Worm (Caenorhabditis elegans) whole organism, mixed stage, embryonic: ENCODE data around the gene gcy-6.
A peak's percentile ranks its signal among the peaks of the same experiment; 100 is the strongest.

Experiments used
- M03D4.4 ChIP-seq: sonication (generic microtip); optimal IDR thresholded peaks from 2 replicates; lab custom pipeline; 2017; ENCODE audit warnings: mild to moderate bottlenecking, missing genetic modification characterization, missing compliant biosample characterization
- blmp-1 ChIP-seq: fragments of 150-350 bp; optimal IDR thresholded peaks from 2 replicates; lab custom pipeline; 2014; ENCODE audit warnings: missing biosample characterization, missing genetic modification characterization
- ceh-39 ChIP-seq: fragments of 150-350 bp; optimal IDR thresholded peaks from 2 replicates; lab custom pipeline; 2014; ENCODE audit warnings: missing biosample characterization, missing genetic modification characterization
- ceh-43 ChIP-seq: fragments of 200-800 bp; sonication (Bioruptor generic); optimal IDR thresholded peaks from 2 replicates; lab custom pipeline; 2018; ENCODE audit warnings: mild to moderate bottlenecking, missing genetic modification characterization, moderate library complexity, missing compliant biosample characterization
- ceh-83 ChIP-seq: fragments of 200-800 bp; sonication (Bioruptor generic); optimal IDR thresholded peaks from 2 replicates; lab custom pipeline; 2018; ENCODE audit warnings: mild to moderate bottlenecking, missing genetic modification characterization, missing compliant biosample characterization
- ces-1 ChIP-seq: fragments of 150-350 bp; optimal IDR thresholded peaks from 2 replicates; lab custom pipeline; 2014; ENCODE audit warnings: missing biosample characterization, missing genetic modification reagents, missing genetic modification characterization
- cnd-1 ChIP-seq: fragments of 200-800 bp; sonication (Bioruptor generic); optimal IDR thresholded peaks from 2 replicates; lab custom pipeline; 2018; ENCODE audit warnings: mild to moderate bottlenecking, missing genetic modification characterization, missing compliant biosample characterization
- drap-1 ChIP-seq: fragments of 200-800 bp; sonication (Bioruptor generic); optimal IDR thresholded peaks from 3 replicates; lab custom pipeline; 2018; ENCODE audit warnings: mild to moderate bottlenecking, missing genetic modification characterization, missing compliant biosample characterization
- elt-1 ChIP-seq: sonication (generic microtip); optimal IDR thresholded peaks from 2 replicates; lab custom pipeline; 2017; ENCODE audit warnings: missing genetic modification characterization, mild to moderate bottlenecking, missing compliant biosample characterization, antibody characterized with exemption, moderate library complexity, borderline replicate concordance; ENCODE audit not compliant: insufficient read depth
- elt-3 ChIP-seq: fragments of 150-350 bp; optimal IDR thresholded peaks from 2 replicates; lab custom pipeline; 2014; ENCODE audit warnings: missing biosample characterization, missing genetic modification characterization
- ham-2 ChIP-seq: fragments of 200-800 bp; sonication (Bioruptor generic); optimal IDR thresholded peaks from 2 replicates; lab custom pipeline; 2018; ENCODE audit warnings: mild to moderate bottlenecking, missing genetic modification characterization, missing compliant biosample characterization
- hlh-1 ChIP-seq: fragments of 150-350 bp; optimal IDR thresholded peaks from 2 replicates; lab custom pipeline; 2014; ENCODE audit warnings: missing biosample characterization, missing genetic modification reagents, missing genetic modification characterization
- lin-13 ChIP-seq: fragments of 150-350 bp; optimal IDR thresholded peaks from 2 replicates; lab custom pipeline; 2014; ENCODE audit warnings: missing biosample characterization, missing genetic modification characterization
- lin-32 ChIP-seq: fragments of 200-800 bp; sonication (Bioruptor generic); optimal IDR thresholded peaks from 2 replicates; lab custom pipeline; 2018; ENCODE audit warnings: mild to moderate bottlenecking, missing genetic modification characterization, missing compliant biosample characterization
- lsy-2 ChIP-seq: fragments of 150-350 bp; optimal IDR thresholded peaks from 2 replicates; lab custom pipeline; 2014; ENCODE audit warnings: missing biosample characterization, missing genetic modification characterization
- mab-5 ChIP-seq: fragments of 150-350 bp; optimal IDR thresholded peaks from 2 replicates; lab custom pipeline; 2014; ENCODE audit warnings: missing biosample characterization, missing genetic modification characterization
- mep-1 ChIP-seq: fragments of 150-350 bp; optimal IDR thresholded peaks from 2 replicates; lab custom pipeline; 2017; ENCODE audit warnings: missing biosample characterization, missing genetic modification reagents, missing genetic modification characterization, inconsistent platforms
- mls-2 ChIP-seq: sonication (generic microtip); optimal IDR thresholded peaks from 2 replicates; lab custom pipeline; 2016; ENCODE audit warnings: mild to moderate bottlenecking, missing genetic modification characterization, moderate library complexity, missing compliant biosample characterization
- nhr-12 ChIP-seq: fragments of 150-350 bp; optimal IDR thresholded peaks from 2 replicates; lab custom pipeline; 2014; ENCODE audit warnings: missing biosample characterization, missing genetic modification characterization
- nhr-2 ChIP-seq: fragments of 150-350 bp; optimal IDR thresholded peaks from 2 replicates; lab custom pipeline; 2014; ENCODE audit warnings: missing biosample characterization, missing genetic modification characterization
- nhr-237 ChIP-seq: fragments of 150-350 bp; optimal IDR thresholded peaks from 2 replicates; lab custom pipeline; 2014; ENCODE audit warnings: missing biosample characterization, missing genetic modification characterization
- pha-4 ChIP-seq: fragments of 150-350 bp; optimal IDR thresholded peaks from 2 replicates; lab custom pipeline; 2018; ENCODE audit warnings: missing biosample characterization, missing genetic modification reagents, missing genetic modification characterization
- snpc-4 ChIP-seq: fragments of 150-350 bp; optimal IDR thresholded peaks from 2 replicates; lab custom pipeline; 2014; ENCODE audit warnings: missing biosample characterization, missing genetic modification characterization
- sptf-1 ChIP-seq: sonication (generic microtip); optimal IDR thresholded peaks from 2 replicates; lab custom pipeline; 2017; ENCODE audit warnings: mild to moderate bottlenecking, missing genetic modification characterization, moderate library complexity, missing compliant biosample characterization
- tbx-8 ChIP-seq: fragments of 200-800 bp; sonication (Bioruptor generic); optimal IDR thresholded peaks from 2 replicates; lab custom pipeline; 2018; ENCODE audit warnings: mild to moderate bottlenecking, missing genetic modification characterization, moderate library complexity, missing compliant biosample characterization
- unc-39 ChIP-seq: fragments of 150-350 bp; optimal IDR thresholded peaks from 2 replicates; lab custom pipeline; 2014; ENCODE audit warnings: missing biosample characterization, missing genetic modification characterization
- zip-8 ChIP-seq: fragments of 150-350 bp; optimal IDR thresholded peaks from 2 replicates; lab custom pipeline; 2014; ENCODE audit warnings: missing biosample characterization, missing genetic modification characterization
- ztf-11 ChIP-seq: fragments of 150-350 bp; optimal IDR thresholded peaks from 2 replicates; lab custom pipeline; 2014; ENCODE audit warnings: missing biosample characterization, missing genetic modification characterization

gcy-6 gene

DNA sequence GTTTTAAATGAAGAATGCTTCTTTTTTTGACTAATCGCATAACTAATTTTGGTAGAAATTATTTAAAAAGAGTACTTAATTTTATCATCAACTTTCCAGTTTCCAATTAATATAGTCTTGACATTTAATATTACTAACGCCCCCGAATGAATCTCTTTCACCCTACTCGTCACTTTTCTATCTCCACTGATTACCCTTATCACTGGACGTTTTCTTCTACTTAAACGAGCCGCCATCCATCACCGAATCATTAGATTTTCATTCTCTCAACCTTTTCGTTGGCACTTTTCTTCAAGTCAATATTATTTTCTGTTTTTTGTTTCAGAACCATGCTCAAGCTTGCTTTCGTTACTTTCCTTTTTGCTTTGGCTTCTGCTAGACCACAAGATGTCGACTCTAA, 36.3 kb downstream of the gcy-6 start, which contains the start of gene lys-1:
TSS of gene lys-1 (plus strand) at position 326 of the 400 bp plus-strand sequence.
- TF ChIP-seq hlh-1 (tag; lab: Kevin White, UChicago), result no peak
- no peak for TF ChIP-seq drap-1 (GFP tag; lab: Kevin White, UChicago)
- TF ChIP-seq sptf-1, result no peak

DNA sequence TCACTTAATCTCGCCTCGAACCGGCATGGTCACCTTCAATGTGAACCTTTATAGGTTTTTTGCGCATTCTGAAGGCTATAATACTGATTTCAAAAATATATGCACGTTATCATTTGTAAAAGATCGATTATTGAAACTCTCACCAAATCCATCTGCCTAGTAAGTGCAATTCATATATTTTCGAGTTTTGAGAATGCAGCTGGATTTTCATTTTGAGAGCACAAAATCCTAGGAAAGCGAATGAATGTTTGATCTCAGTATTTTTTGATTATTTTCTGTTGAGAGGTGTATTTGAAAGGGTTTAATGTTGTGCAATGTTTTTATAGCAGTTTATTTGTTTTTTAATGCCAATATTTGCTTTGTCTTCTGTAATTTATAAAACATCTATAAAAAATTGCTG, 37.8 kb downstream of the gcy-6 start:
- no peak for TF ChIP-seq M03D4.4 (tag; lab: Kevin White, UChicago)
- TF ChIP-seq lin-13 (tag; lab: Kevin White, UChicago), result no peak
- TF ChIP-seq mls-2 (tag; lab: Kevin White, UChicago), result no peak
- no peak for TF ChIP-seq tbx-8
- TF ChIP-seq zip-8 (tag; lab: Kevin White, UChicago), result no peak
- TF ChIP-seq cnd-1 (tag; lab: Kevin White, UChicago), result no peak
- no peak for TF ChIP-seq snpc-4 (tag; lab: Kevin White, UChicago)
- TF ChIP-seq lsy-2 (tag; lab: Kevin White, UChicago), result no peak

DNA sequence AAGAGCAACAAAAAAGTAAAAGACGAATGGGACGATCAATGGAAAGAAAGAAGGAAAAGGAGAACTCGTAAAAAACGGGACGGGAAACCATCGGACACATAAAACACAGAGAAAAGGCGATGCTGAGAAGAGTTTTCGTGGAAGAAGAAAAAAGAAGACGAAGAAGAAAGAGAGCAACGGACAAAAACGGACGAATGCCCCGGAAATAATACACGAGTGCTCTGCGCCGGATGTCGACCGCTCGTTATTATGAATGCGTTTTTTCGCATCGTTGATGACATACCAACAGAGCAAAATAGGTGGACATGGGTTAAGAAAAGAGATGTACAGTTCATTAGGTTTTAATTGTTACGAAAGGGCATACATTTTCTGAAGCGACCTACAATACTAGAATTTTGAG, 38.2 kb downstream of the gcy-6 start, which contains the start of gene Y22F5A.11:
TSS of gene Y22F5A.11 (minus strand) at position 28 of the 400 bp plus-strand sequence.
- no peak for TF ChIP-seq pha-4 (tag; lab: Kevin White, UChicago)
- TF ChIP-seq ztf-11 (tag; lab: Kevin White, UChicago), result no peak
- no peak for TF ChIP-seq mls-2 (tag; lab: Kevin White, UChicago)
- TF ChIP-seq drap-1 (GFP tag; lab: Kevin White, UChicago), result no peak
- no peak for TF ChIP-seq mab-5
- TF ChIP-seq ham-2 (GFP tag; lab: Kevin White, UChicago), result no peak
- TF ChIP-seq nhr-237 (tag; lab: Kevin White, UChicago), result no peak
- TF ChIP-seq mep-1, result no peak
- TF ChIP-seq lin-32 (GFP tag; lab: Kevin White, UChicago), result no peak
- no peak for TF ChIP-seq lin-13 (tag; lab: Kevin White, UChicago)
- no peak for TF ChIP-seq ceh-39 (tag; lab: Kevin White, UChicago)
- no peak for TF ChIP-seq tbx-8
- no peak for TF ChIP-seq elt-3 (tag; lab: Kevin White, UChicago)
- no peak for TF ChIP-seq cnd-1 (tag; lab: Kevin White, UChicago)
- no peak for TF ChIP-seq ceh-83
- no peak for TF ChIP-seq hlh-1 (tag; lab: Kevin White, UChicago)
- no peak for TF ChIP-seq unc-39 (tag; lab: Kevin White, UChicago)

DNA sequence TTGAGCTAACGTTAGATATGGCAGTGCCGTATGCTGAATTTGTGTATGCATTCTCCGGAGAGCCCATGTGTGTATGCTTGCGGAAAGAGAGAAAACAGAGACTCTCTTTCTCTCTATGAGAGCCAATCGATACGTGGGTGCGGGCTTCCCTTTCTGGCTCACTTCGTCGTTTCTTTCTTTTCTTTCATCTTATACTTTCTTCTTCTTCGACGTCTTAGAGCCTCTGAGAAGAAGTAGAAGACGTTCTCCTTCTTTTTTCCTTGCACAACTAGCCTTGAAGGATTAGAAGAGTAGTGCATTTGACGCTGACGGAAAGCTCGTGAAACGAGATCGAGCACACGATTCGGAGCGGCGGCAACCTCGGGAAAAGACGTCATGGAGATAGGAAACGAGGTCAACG, 40.0 kb downstream of the gcy-6 start:
- TF ChIP-seq hlh-1 (tag; lab: Kevin White, UChicago) (no peak), M03D4.4 (tag; lab: Kevin White, UChicago) (no peak), drap-1 (GFP tag; lab: Kevin White, UChicago) (no peak), ces-1 (GFP tag; lab: Kevin White, UChicago) (peak; percentile 61), elt-1 (tag; lab: Kevin White, UChicago) (no peak), nhr-12 (tag; lab: Kevin White, UChicago) (no peak), ceh-83 (no peak), mep-1 (peak; percentile 51), sptf-1 (no peak), blmp-1 (tag; lab: Kevin White, UChicago) (no peak), lsy-2 (tag; lab: Kevin White, UChicago) (no peak)

DNA sequence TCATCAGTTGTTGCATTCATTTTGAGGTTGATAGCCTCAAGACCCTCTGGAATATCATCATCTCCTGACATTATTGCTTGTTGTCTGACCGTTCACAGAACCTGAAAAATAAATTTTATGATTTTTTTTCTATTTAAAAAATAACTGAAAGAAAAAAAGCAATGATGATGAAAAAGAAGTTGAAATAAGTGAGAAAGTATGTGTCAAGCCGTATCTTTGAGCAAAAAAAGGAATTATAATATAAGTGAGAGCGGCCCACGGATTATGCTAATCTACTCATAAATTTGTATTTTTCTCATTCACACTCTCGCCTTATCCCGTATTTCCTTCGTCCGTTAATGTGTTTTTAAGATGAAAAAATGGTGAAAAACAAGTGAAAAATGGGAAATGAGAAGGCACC, 43.6 kb downstream of the gcy-6 start, which contains the start of gene ric-4:
TSS of gene ric-4 (minus strand) at position 101 of the 400 bp plus-strand sequence.
- peak; percentile 2 for TF ChIP-seq ces-1 (GFP tag; lab: Kevin White, UChicago)
- TF ChIP-seq ceh-39 (tag; lab: Kevin White, UChicago), result no peak

DNA sequence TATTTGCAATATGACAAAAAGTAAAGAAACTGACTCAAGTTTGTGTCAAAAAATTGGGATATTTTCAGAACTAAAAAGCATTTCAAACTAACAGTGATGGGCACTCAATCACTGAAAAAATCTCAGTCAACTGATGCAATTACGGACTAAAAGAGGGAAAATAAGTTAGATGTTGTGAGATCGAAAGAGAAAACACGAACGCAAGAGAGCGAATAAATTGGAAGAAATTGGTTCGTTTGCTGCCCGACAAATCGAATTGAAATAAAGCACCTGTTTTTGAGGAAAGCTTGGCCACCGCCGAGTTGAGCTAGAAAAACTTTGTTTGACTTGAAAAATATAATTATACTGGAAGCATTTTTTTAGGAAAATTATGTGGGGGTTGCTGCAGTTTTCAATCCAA, 47.8 kb downstream of the gcy-6 start:
- TF ChIP-seq ces-1 (GFP tag; lab: Kevin White, UChicago) (peak; percentile 67), ceh-43 (no peak)
- TF ChIP-seq, all 35 proteins: peak for 1

DNA sequence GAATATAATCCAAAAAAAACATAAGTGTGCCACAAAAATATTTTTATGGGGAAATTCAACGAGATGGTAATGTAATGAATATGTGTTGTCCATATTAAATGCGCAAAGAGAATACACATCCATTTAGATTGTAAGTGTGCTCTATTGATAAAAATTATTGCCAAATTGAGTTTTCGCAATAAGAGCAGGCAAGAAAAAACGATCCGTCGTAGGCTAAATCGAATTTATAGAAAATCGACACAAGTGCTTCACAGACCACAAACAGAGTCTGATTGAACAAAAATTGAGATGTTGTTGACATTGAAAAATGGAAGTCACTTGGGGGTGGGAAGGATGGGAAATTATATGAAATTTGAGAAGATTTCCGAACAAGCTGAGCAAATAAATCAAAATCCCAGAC, 48.8 kb downstream of the gcy-6 start:
- no peak for TF ChIP-seq nhr-2 (tag; lab: Kevin White, UChicago)
- peak; percentile 52 for TF ChIP-seq ces-1 (GFP tag; lab: Kevin White, UChicago)
